Fruit fly (Drosophila melanogaster) Kc167 (cell line): ENCODE measurements around the gene CG14036.

Experiments
- Sin3A ChIP-seq: fragments of >200 bp; optimal IDR thresholded peaks from 2 replicates; lab custom pipeline; 2018; ENCODE audit warnings: missing external identifiers
- h ChIP-seq: fragments of >200 bp; optimal IDR thresholded peaks from 3 replicates; lab custom pipeline; 2018; ENCODE audit warnings: missing external identifiers
- insv ChIP-seq: fragments of >200 bp; optimal IDR thresholded peaks from 3 replicates; lab custom pipeline; 2018; ENCODE audit warnings: missing external identifiers
- ttk ChIP-seq: sonication (Bioruptor generic); optimal IDR thresholded peaks from 2 replicates; lab custom pipeline; 2017; ENCODE audit warnings: missing external identifiers

DNA sequence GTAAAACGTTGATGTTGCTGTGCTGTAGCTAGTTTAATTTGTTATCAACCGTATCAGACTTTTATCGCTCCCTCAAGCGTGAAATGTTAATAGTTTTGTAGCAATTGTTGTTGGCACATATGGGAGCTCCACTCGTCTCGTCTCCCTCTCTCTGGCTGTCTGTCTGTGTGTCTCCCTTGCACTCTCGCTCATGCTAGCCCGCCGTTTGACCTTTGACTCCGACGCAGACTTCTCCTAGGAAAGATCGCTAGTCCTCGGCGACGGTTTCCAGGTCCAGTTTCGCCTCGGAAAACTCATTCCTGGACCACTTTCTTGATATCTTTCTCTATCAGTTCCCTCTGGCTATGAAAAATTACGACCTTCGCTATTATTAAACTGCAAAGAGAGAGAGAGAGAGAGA, 24.4 kb upstream of the CG14036 start:
- TF ChIP-seq h (no peak), Sin3A (no peak), ttk (lab: Kevin White, UChicago) (no peak), insv (no peak)
